Worm (Caenorhabditis elegans) whole organism, L4/young adult: ENCODE measurements around the gene F35F10.6.

Source experiments
- W03F9.2 ChIP-seq: fragments of 150-350 bp; optimal IDR thresholded peaks from 2 replicates; lab custom pipeline; 2014; ENCODE audit warnings: missing biosample characterization, missing genetic modification characterization
- dao-5 ChIP-seq: sonication (generic microtip); optimal IDR thresholded peaks from 2 replicates; lab custom pipeline; 2016; ENCODE audit warnings: missing genotype, missing genetic modification characterization, moderate library complexity, missing compliant biosample characterization
- him-1 ChIP-seq: sonication (generic microtip); optimal IDR thresholded peaks from 2 replicates; lab custom pipeline; 2016; ENCODE audit warnings: missing genotype, missing genetic modification reagents, missing genetic modification characterization, missing compliant biosample characterization

The F35F10.6 gene

DNA sequence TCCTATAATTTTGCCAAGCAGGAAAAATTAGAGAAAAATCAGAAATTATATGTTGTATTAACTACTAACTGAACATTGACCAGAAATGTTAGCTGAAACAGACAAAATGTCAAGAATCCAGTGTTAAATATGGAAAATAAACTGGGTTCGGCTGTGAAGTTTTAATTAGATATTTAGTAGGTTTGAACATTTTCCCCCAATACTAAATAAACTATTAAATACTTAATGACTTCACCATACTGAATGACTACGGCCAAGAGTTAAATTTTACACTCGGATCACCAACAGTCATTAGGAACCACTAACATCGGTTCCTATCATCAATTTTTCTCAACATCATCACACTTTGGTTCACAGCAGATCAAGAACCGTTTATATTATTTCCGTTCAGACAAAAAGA is 6.2 kb upstream of the F35F10.6 start:
- TF ChIP-seq dao-5 (tag; lab: Kevin White, UChicago), result no peak
- no peak for TF ChIP-seq W03F9.2 (tag; lab: Kevin White, UChicago)
- TF ChIP-seq him-1 (tag; lab: Kevin White, UChicago), result no peak

- no peak for TF ChIP-seq dao-5 (tag; lab: Kevin White, UChicago)
- no peak for TF ChIP-seq W03F9.2 (tag; lab: Kevin White, UChicago)
- no peak for TF ChIP-seq him-1 (tag; lab: Kevin White, UChicago)
Observed at ce11 chrV:3288134-3288533, 1.0 kb downstream of the F35F10.6 start.

DNA sequence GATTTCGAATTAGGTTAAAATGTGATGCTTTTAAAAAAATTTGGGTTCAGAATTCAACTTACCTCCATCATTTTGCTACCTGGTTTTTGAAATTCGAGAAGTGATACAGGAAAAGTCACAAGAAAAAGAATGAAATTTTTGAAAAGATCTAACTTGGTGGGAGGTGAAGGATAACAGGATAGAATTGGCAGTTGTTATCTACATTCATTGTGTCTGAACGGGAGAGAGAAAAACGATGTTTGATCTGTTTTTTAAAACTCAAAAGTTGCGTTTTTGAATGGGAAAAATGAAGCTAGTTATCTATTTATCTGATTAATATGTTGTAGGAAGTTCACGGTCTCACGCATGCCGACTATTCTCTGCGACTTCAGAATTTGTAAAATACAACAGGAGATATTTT is 1.8 kb downstream of the F35F10.6 start, which contains the start of gene F35F10.7:
F35F10.7 (minus strand) TSS at position 101 of the 400 bp plus-strand sequence.
- TF ChIP-seq dao-5 (tag; lab: Kevin White, UChicago) (no peak), W03F9.2 (tag; lab: Kevin White, UChicago) (no peak), him-1 (tag; lab: Kevin White, UChicago) (no peak)

DNA sequence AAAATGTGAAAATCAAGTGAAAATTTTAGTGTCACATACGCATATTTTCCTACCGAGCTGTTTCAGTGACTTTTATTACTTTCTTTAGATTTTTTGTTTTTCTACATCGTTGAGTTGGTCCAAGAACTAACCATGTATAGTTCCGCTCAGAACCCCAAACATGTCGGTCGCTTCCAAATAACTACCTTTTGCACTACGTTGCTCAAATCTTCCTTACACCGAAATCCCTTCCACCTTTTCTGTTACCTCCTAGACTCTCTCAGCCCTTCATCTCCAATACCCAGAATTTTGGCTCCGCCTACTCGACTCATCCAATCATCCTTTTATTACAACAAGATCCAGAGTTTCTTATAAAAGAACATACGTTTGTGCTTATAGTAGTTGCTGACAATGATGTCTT is 4.5 kb downstream of the F35F10.6 start, which contains the start of gene F35F10.5:
F35F10.5 (plus strand) TSS at position 301 of the 400 bp plus-strand sequence.
- no peak for TF ChIP-seq W03F9.2 (tag; lab: Kevin White, UChicago)
- TF ChIP-seq him-1 (tag; lab: Kevin White, UChicago), result no peak
- no peak for TF ChIP-seq dao-5 (tag; lab: Kevin White, UChicago)

ce11 chrV:3282957-3283356 is 6.2 kb downstream of the F35F10.6 start, which contains the start of gene str-64:
str-64 (plus strand) TSS chrV:3283257.
- TF ChIP-seq him-1 (tag; lab: Kevin White, UChicago), result no peak
- no peak for TF ChIP-seq dao-5 (tag; lab: Kevin White, UChicago)
- TF ChIP-seq W03F9.2 (tag; lab: Kevin White, UChicago), result no peak

- TF ChIP-seq dao-5 (tag; lab: Kevin White, UChicago), result no peak
- no peak for TF ChIP-seq him-1 (tag; lab: Kevin White, UChicago)
- no peak for TF ChIP-seq W03F9.2 (tag; lab: Kevin White, UChicago)
Observed at ce11 chrV:3281523-3281922, 7.6 kb downstream of the F35F10.6 start, which contains the start of gene T28A11.25. T28A11.25 (plus strand) TSS chrV:3281823.

- no peak for TF ChIP-seq him-1 (tag; lab: Kevin White, UChicago)
- no peak for TF ChIP-seq dao-5 (tag; lab: Kevin White, UChicago)
- TF ChIP-seq W03F9.2 (tag; lab: Kevin White, UChicago), result no peak
Observed at ce11 chrV:3280009-3280408, 9.2 kb downstream of the F35F10.6 start, which contains the start of gene T28A11.2. T28A11.2 (plus strand) TSS chrV:3280379.

DNA sequence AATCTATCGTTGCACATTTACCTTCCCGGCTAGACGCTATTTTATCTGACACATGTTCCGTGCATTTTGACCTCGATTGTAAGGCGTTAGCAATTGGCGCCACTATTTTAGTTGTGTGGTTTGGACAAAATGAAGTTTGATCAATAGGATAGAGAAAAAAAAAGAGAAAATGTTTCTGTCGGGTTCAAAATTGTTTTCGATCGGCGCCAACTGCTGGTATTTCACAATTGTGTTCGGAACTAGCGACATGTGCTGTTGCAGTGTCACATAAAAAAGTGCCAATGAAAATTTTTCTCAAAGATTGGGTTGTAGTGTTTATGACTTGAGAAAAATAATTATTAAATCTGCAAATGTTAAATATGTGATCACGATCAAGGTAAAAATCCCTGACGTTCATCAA is 10.0 kb downstream of the F35F10.6 start:
- TF ChIP-seq dao-5 (tag; lab: Kevin White, UChicago) (no peak), him-1 (tag; lab: Kevin White, UChicago) (no peak), W03F9.2 (tag; lab: Kevin White, UChicago) (no peak)

DNA sequence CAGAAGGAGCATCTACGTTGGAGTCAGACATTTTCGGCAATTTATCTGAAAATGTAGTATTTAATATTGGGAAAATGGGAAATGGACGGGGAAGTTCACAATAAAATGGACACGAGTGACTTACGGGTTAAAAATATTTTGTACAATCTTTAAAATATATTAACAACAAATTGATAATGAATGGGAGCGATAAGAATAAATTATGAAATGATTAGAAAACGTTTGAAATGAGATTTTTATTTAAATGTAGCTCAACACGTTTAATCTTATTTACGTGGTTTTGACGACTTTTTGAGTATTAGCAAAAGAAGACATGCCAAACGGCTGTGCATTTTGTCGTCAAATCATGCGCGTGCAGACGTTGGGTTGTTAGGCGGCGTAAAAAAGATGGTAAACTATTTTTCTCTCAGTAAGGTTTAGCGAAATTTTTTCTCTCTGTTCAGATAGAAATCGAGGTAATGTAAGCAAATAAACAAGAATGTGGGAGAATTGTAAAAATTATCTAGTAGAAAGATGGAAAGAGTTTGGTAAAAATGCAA is 11.0 kb downstream of the F35F10.6 start, which contains the start of gene fbxa-64:
fbxa-64 (minus strand) TSS at position 51 of the 539 bp plus-strand sequence.
- TF ChIP-seq W03F9.2 (tag; lab: Kevin White, UChicago) (no peak), him-1 (tag; lab: Kevin White, UChicago) (no peak), dao-5 (tag; lab: Kevin White, UChicago) (no peak)

ce11 chrV:3276184-3276583 is 13.0 kb downstream of the F35F10.6 start:
- TF ChIP-seq him-1 (tag; lab: Kevin White, UChicago), result no peak
- TF ChIP-seq W03F9.2 (tag; lab: Kevin White, UChicago), result no peak
- no peak for TF ChIP-seq dao-5 (tag; lab: Kevin White, UChicago)

- TF ChIP-seq him-1 (tag; lab: Kevin White, UChicago), result no peak
- no peak for TF ChIP-seq W03F9.2 (tag; lab: Kevin White, UChicago)
- no peak for TF ChIP-seq dao-5 (tag; lab: Kevin White, UChicago)
Observed at ce11 chrV:3275033-3275432, 14.1 kb downstream of the F35F10.6 start, which contains the start of gene T28A11.3. T28A11.3 (plus strand) TSS chrV:3275333.

ce11 chrV:3273577-3274100 is 15.5 kb downstream of the F35F10.6 start, which contains the start of gene T28A11.4:
T28A11.4 (plus strand) TSS chrV:3274050.
- no peak for TF ChIP-seq dao-5 (tag; lab: Kevin White, UChicago)
- no peak for TF ChIP-seq him-1 (tag; lab: Kevin White, UChicago)
- TF ChIP-seq W03F9.2 (tag; lab: Kevin White, UChicago), result no peak

ce11 chrV:3273156-3273555 is 16.0 kb downstream of the F35F10.6 start, which contains the start of gene T28A11.20:
T28A11.20 (minus strand) TSS chrV:3273256.
- TF ChIP-seq W03F9.2 (tag; lab: Kevin White, UChicago) (no peak), him-1 (tag; lab: Kevin White, UChicago) (no peak), dao-5 (tag; lab: Kevin White, UChicago) (no peak)
